Worm (Caenorhabditis elegans) whole organism, midembryonic: ENCODE data around the gene grl-11.
A peak's percentile ranks its signal among the peaks of the same experiment; 100 is the strongest.
"Not testable (repeated sequence)": the region's sequence is repeated elsewhere in the genome, so short reads cannot be mapped to it uniquely, and the experiment has no call there.

Experiments used
- cog-1 ChIP-seq: sonication (generic microtip); optimal IDR thresholded peaks from 2 replicates; lab custom pipeline; 2016; ENCODE audit warnings: missing genetic modification characterization, missing compliant biosample characterization
- ref-1 ChIP-seq: fragments of 200-800 bp; sonication (Bioruptor generic); conservative IDR thresholded peaks from 2 replicates; pipeline ENCODE4 v1.3.6; 2022; ENCODE audit warnings: missing genetic modification reagents, missing genetic modification characterization, missing compliant biosample characterization
- ztf-29 ChIP-seq: fragments of 200-800 bp; sonication (Bioruptor generic); IDR thresholded peaks from 2 replicates; pipeline ENCODE4 v1.3.6; 2022; ENCODE audit warnings: missing genetic modification reagents, missing genetic modification characterization, missing compliant biosample characterization

- TF ChIP-seq ref-1; cog-1 (tag; lab: Kevin White, UChicago): not testable (repeated sequence)
- TF ChIP-seq ztf-29 (GFP tag; lab: Robert Waterston, UW), result peak; percentile 28; the same call in 1 of the 2 replicates
Observed at ce11 chrIII:9110914-9111313, 7.2 kb downstream of the grl-11 start.
